Worm (Caenorhabditis elegans): ENCODE measurements around the gene lbp-8.

- no peak for TF ChIP-seq eyg-1 (tag; optimal IDR thresholded peaks at IDR 0.05)
- TF ChIP-seq ceh-34 (tag; optimal IDR thresholded peaks at IDR 0.05) = no peak
- no peak for TF ChIP-seq nhr-11 (tag; optimal IDR thresholded peaks at IDR 0.05)
- TF ChIP-seq ceh-19 (GFP tag; optimal IDR thresholded peaks at IDR 0.05) = no peak
- TF ChIP-seq zip-5 (tag; optimal IDR thresholded peaks at IDR 0.05) = no peak
- no peak for TF ChIP-seq Y22D7AL.16 (tag; optimal IDR thresholded peaks at IDR 0.05)
- TF ChIP-seq pha-4 (tag; optimal IDR thresholded peaks at IDR 0.05) = no peak
- no peak for TF ChIP-seq fax-1 (tag; optimal IDR thresholded peaks at IDR 0.05)
- no peak for TF ChIP-seq elt-2 (tag; optimal IDR thresholded peaks at IDR 0.05)
- TF ChIP-seq ceh-6 (GFP tag; optimal IDR thresholded peaks at IDR 0.05) = no peak
- no peak for TF ChIP-seq ama-1 (optimal IDR thresholded peaks at IDR 0.05)
These were observed 27.8 kb downstream of the lbp-8 start, which contains the start of gene str-250 for ce11 chrV:13918341-13918740.
